Worm (Caenorhabditis elegans): ENCODE results near the gene tbcb-1.

tbcb-1 gene

DNA sequence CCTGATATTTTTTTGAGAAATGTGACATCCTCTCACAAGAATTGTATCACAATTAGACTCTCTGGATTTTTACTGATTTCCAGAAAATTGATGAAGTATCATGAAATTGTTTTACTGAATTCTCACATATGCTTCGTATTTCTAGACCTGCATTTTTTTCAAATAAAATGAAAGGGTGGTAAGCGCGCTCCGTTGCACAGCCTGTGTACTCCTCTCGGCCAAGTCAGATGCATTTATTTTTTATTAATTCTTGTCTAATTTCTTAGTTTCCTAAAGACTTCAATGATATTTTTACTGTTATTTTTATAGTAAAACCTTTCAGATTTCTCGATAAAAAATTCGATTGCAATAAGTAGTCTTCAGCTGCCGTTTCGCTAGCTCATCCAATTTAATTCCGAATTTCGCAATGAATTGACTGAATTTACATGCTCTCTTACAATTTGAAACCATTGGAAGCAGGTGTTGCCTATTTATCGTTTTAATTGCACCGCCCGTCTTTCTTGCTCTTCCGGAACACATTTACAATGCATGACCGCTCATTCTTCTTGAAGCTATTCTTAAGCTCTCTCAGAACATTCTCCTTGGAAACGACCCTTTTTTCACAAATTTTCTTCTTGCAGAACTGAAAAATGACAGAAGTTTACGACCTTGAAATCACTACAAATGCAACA lies at the start of gene tbcb-1:
Gene tbcb-1 (plus strand): TSS at position 621 of the 671 bp plus-strand sequence.
- TF ChIP-seq flt-1 (GFP tag; IDR thresholded peaks at IDR 0.05) (no peak), med-1 (GFP tag; optimal IDR thresholded peaks at IDR 0.05; ENCODE audit: insufficient read depth) (no peak), ref-1 (GFP tag; conservative IDR thresholded peaks at IDR 0.05) (no peak), T22C8.4 (GFP tag; IDR thresholded peaks at IDR 0.05) (no peak), tab-1 (GFP tag; IDR thresholded peaks at IDR 0.05) (no peak), ztf-29 (GFP tag; IDR thresholded peaks at IDR 0.05) (no peak), cog-1 (tag; optimal IDR thresholded peaks at IDR 0.05) (no peak), ztf-23 (GFP tag; IDR thresholded peaks at IDR 0.05) (no peak), klf-2 (GFP tag; conservative IDR thresholded peaks at IDR 0.05) (no peak)

DNA sequence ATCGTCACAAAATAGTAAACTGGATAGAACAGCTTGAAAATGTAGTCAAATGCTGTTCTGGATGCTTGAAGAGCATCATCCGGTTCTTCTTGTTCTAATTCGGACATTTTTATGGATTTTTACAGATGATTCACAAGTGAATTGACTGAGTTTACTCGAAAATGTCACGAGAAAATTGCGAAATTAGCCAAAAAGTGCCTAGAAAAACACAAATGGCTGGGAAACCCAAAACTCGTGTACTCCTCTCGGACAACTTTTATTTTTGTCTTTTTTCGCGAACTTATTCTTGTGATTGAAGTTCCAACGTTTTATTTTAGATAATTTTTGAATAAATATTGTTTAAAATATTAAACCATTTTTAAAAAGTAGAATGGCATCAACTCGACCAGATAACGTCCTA lies 40.3 kb upstream of the tbcb-1 start, which contains the start of the genes C56A3.4 and C56A3.5:
Gene C56A3.4 (minus strand): TSS at position 154 of the 400 bp plus-strand sequence.
Gene C56A3.5 (plus strand): TSS at position 367 of the 400 bp plus-strand sequence.
- TF ChIP-seq klf-2 (GFP tag; conservative IDR thresholded peaks at IDR 0.05), result no peak
- TF ChIP-seq cog-1 (tag; optimal IDR thresholded peaks at IDR 0.05), result no peak
- TF ChIP-seq ref-1 (GFP tag; conservative IDR thresholded peaks at IDR 0.05), result no peak
- no peak for TF ChIP-seq ztf-23 (GFP tag; IDR thresholded peaks at IDR 0.05)
- no peak for TF ChIP-seq T22C8.4 (GFP tag; IDR thresholded peaks at IDR 0.05)
- no peak for TF ChIP-seq med-1 (GFP tag; optimal IDR thresholded peaks at IDR 0.05; ENCODE audit: insufficient read depth)
- TF ChIP-seq flt-1 (GFP tag; IDR thresholded peaks at IDR 0.05), result no peak
- no peak for TF ChIP-seq tab-1 (GFP tag; IDR thresholded peaks at IDR 0.05)
- no peak for TF ChIP-seq ztf-29 (GFP tag; IDR thresholded peaks at IDR 0.05)

DNA sequence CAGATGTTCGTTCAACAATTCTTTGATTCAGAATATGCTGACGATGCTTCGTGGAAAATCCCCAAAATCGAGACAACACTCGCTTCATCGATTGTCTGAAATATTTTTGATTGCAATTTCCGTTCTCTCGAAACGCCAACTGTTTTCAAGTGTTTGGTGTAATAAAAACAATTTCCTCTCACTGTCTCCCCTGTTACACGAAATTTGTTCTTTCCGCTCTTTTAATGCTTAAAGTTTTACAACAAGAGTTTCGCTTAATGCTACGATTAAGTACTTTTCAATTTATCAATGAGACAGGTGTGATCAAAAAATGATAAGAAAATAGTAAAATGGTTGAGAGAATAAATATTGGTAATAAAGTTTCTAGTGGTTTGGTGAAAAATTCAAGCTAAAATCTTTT lies 35.6 kb upstream of the tbcb-1 start, which contains the start of gene C56A3.6:
Gene C56A3.6 (minus strand): TSS at position 101 of the 400 bp plus-strand sequence.
- no peak for TF ChIP-seq ztf-23 (GFP tag; IDR thresholded peaks at IDR 0.05)
- TF ChIP-seq T22C8.4 (GFP tag; IDR thresholded peaks at IDR 0.05), result no peak
- no peak for TF ChIP-seq cog-1 (tag; optimal IDR thresholded peaks at IDR 0.05)
- TF ChIP-seq ref-1 (GFP tag; conservative IDR thresholded peaks at IDR 0.05), result no peak
- TF ChIP-seq klf-2 (GFP tag; conservative IDR thresholded peaks at IDR 0.05), result no peak
- no peak for TF ChIP-seq tab-1 (GFP tag; IDR thresholded peaks at IDR 0.05)
- TF ChIP-seq ztf-29 (GFP tag; IDR thresholded peaks at IDR 0.05), result no peak
- no peak for TF ChIP-seq flt-1 (GFP tag; IDR thresholded peaks at IDR 0.05)
- no peak for TF ChIP-seq med-1 (GFP tag; optimal IDR thresholded peaks at IDR 0.05; ENCODE audit: insufficient read depth)

DNA sequence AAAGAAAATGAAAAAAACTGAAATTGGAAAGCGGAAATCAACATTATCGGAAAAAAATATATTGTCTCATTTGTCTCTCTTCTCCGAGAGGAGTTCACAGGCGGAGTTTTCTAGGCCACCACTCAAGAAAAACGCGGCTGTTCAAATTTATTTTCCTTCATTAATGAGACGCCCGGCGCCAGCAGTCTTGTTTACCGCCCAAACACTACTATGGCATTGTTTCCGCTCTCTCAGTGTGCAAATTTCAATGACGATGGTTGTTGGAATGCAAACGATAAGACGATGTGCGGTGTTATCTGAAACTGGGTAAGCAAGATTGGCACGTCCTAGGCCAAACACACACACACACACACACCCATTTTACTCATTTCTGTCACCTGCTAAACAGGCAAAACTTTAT lies 35.2 kb upstream of the tbcb-1 start, which contains the start of gene cav-2:
Gene cav-2 (plus strand): TSS at position 359 of the 400 bp plus-strand sequence.
- TF ChIP-seq cog-1 (tag; optimal IDR thresholded peaks at IDR 0.05) (peak; percentile 3), flt-1 (GFP tag; IDR thresholded peaks at IDR 0.05) (peak; percentile 87), med-1 (GFP tag; optimal IDR thresholded peaks at IDR 0.05; ENCODE audit: insufficient read depth) (no peak), klf-2 (GFP tag; conservative IDR thresholded peaks at IDR 0.05) (peak; percentile 56; the same call in 1 of the 2 replicates), ztf-23 (GFP tag; IDR thresholded peaks at IDR 0.05) (peak; percentile 73), ztf-29 (GFP tag; IDR thresholded peaks at IDR 0.05) (no peak), tab-1 (GFP tag; IDR thresholded peaks at IDR 0.05) (no peak), T22C8.4 (GFP tag; IDR thresholded peaks at IDR 0.05) (no peak), ref-1 (GFP tag; conservative IDR thresholded peaks at IDR 0.05) (no peak)

DNA sequence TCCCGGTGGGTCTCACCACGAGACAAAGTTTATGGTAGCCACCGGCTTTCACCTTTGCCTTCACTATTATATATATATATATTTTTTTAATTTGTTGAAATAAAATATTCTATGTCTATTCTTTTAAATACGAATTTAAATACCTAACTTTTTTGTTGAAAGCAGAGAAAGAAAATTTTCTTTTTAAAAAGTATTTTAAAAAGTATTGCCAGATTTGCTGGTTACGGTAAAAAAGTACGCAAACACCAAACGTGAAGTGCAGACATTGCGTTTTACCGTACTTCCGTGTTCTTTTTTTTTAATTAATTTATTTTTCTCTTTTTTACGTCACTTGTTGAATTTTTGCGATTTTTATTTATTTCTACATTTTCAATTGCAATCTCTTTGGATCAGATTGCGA lies 31.9 kb upstream of the tbcb-1 start, which contains the start of gene C56A3.8:
Gene C56A3.8 (plus strand): TSS at position 301 of the 400 bp plus-strand sequence.
- TF ChIP-seq T22C8.4 (GFP tag; IDR thresholded peaks at IDR 0.05) (no peak), med-1 (GFP tag; optimal IDR thresholded peaks at IDR 0.05; ENCODE audit: insufficient read depth) (no peak), tab-1 (GFP tag; IDR thresholded peaks at IDR 0.05) (no peak), klf-2 (GFP tag; conservative IDR thresholded peaks at IDR 0.05) (no peak)

DNA sequence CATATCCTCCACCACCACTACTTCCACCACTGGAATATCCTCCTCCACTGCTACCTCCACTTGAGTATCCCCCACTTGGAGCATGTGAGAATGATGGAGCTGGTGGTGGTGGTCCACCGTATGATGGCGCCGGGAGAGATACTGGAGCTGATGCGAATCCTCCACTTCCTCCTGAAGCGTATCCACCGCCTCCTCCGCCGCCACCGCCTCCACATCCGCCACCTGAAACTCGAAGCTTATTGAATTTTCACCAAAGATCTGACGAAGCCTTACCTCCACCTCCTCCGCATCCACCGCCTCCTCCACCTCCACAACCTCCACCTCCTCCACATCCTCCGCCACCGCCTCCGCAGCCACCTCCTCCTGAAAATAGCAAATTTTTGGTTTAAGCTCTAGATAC lies 29.2 kb upstream of the tbcb-1 start:
- TF ChIP-seq klf-2 (GFP tag; conservative IDR thresholded peaks at IDR 0.05), result no peak
- no peak for TF ChIP-seq tab-1 (GFP tag; IDR thresholded peaks at IDR 0.05)

DNA sequence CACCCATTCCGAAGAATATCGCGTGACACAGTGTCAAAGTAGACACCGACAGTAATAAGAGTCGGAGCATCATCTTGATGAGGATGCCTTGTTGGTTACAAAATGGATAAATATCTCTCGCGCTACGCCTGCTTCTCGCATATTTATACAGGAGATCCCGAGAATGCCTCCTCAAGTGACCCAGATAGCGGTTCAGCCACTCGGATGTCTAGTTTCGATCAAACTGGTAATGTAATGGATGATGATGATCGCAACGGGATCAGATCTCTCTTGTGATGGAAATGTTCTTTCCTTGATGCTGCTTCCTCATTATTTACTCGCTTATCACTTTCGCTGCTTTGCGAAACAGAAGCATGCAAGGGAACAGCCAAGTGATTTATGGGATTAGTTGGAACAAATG lies 28.1 kb upstream of the tbcb-1 start, which contains the start of gene grl-17:
Gene grl-17 (minus strand): TSS at position 101 of the 400 bp plus-strand sequence.
- TF ChIP-seq klf-2 (GFP tag; conservative IDR thresholded peaks at IDR 0.05) (no peak), cog-1 (tag; optimal IDR thresholded peaks at IDR 0.05) (no peak), T22C8.4 (GFP tag; IDR thresholded peaks at IDR 0.05) (no peak), ztf-23 (GFP tag; IDR thresholded peaks at IDR 0.05) (no peak), flt-1 (GFP tag; IDR thresholded peaks at IDR 0.05) (no peak), tab-1 (GFP tag; IDR thresholded peaks at IDR 0.05) (no peak), ref-1 (GFP tag; conservative IDR thresholded peaks at IDR 0.05) (no peak)

DNA sequence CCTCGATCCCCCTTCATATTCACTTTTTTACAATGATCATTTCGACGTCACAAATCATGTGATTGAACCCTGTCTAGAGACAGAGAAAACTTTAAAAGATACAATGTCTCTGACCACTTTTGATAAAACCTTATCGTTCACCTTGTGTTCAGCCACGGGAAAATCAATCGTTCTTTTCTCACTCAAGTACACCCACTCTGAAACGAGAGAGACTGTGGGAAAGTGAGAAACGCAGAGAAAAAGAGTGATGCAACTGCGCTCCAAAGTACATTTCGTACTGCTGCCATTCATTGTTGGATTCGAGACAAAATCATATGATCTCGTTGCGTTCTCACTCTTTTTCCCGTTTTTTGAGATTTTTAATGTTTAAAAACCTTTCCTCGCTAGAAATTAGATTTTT lies 26.7 kb upstream of the tbcb-1 start:
- TF ChIP-seq cog-1 (tag; optimal IDR thresholded peaks at IDR 0.05) (no peak), ztf-29 (GFP tag; IDR thresholded peaks at IDR 0.05) (no peak), T22C8.4 (GFP tag; IDR thresholded peaks at IDR 0.05) (0 out of 2 replicates have a peak, but pooled peaks have one; percentile 9)

DNA sequence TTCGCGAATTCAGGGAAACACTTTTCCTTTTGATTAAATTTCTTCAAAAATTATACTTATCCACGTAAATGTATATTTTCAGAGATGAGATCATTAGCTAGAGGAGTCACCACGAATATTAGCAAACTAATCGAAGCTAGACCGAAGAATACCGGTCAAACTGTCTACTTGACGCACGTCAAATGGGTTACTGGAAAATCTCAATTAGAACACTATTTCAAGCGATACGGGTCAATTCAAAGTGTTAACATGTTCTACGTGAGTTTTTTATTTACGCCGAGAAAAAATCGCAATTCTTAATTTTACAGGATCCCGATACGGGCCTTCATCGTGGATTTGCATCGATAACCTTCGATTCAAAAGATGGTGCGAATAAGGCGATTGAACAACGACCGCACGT lies 26.1 kb upstream of the tbcb-1 start, which contains the start of gene slrp-1:
Gene slrp-1 (plus strand): TSS at position 83 of the 400 bp plus-strand sequence.
- TF ChIP-seq tab-1 (GFP tag; IDR thresholded peaks at IDR 0.05), result no peak
- no peak for TF ChIP-seq ref-1 (GFP tag; conservative IDR thresholded peaks at IDR 0.05)
- no peak for TF ChIP-seq ztf-23 (GFP tag; IDR thresholded peaks at IDR 0.05)
- TF ChIP-seq ztf-29 (GFP tag; IDR thresholded peaks at IDR 0.05), result no peak
- no peak for TF ChIP-seq med-1 (GFP tag; optimal IDR thresholded peaks at IDR 0.05; ENCODE audit: insufficient read depth)

DNA sequence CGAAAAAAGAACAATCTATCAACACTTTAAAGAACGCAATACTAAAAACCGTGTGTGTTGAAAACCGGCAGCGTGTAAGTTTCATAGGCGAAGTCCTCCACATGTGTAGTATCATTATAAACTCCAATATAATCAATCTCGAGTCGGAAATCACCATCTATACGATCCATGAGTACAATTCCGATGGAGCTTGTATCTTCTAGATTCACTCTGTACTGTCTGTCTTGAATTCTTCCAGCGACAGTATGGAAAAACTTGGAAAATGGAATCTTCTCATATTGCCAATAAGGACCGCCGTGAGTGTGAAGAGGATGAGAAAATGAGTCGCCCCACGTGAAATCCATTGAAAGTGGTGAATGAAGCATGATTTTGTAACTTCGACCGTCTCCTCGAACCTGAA lies 25.0 kb upstream of the tbcb-1 start:
- TF ChIP-seq flt-1 (GFP tag; IDR thresholded peaks at IDR 0.05) (no peak), ztf-23 (GFP tag; IDR thresholded peaks at IDR 0.05) (no peak), tab-1 (GFP tag; IDR thresholded peaks at IDR 0.05) (no peak), med-1 (GFP tag; optimal IDR thresholded peaks at IDR 0.05; ENCODE audit: insufficient read depth) (no peak), ref-1 (GFP tag; conservative IDR thresholded peaks at IDR 0.05) (no peak), cog-1 (tag; optimal IDR thresholded peaks at IDR 0.05) (no peak), klf-2 (GFP tag; conservative IDR thresholded peaks at IDR 0.05) (no peak), T22C8.4 (GFP tag; IDR thresholded peaks at IDR 0.05) (no peak), ztf-29 (GFP tag; IDR thresholded peaks at IDR 0.05) (no peak)
